Fruit fly (Drosophila melanogaster): Measurements from ENCODE around the gene CG46412.

The CG46412 gene

dm6 chr3L:11604227-11604626, 40.4 kb upstream of the CG46412 start:
- no peak for TF ChIP-seq CG6792 (GFP tag; optimal IDR thresholded peaks at IDR 0.05)
- TF ChIP-seq vri (GFP tag; optimal IDR thresholded peaks at IDR 0.05) = no peak
- TF ChIP-seq eg (GFP tag; IDR thresholded peaks at IDR 0.05) = no peak
- no peak for TF ChIP-seq CG8632 (GFP tag; optimal IDR thresholded peaks at IDR 0.05)
- no peak for TF ChIP-seq CG6163 (GFP tag; IDR thresholded peaks at IDR 0.05)
- no peak for TF ChIP-seq salr (GFP tag; optimal IDR thresholded peaks at IDR 0.05)
- TF ChIP-seq pdm3 (GFP tag; optimal IDR thresholded peaks at IDR 0.05) = no peak
- TF ChIP-seq CG32006 (GFP tag; optimal IDR thresholded peaks at IDR 0.05) = no peak
- TF ChIP-seq Hr38 (GFP tag; optimal IDR thresholded peaks at IDR 0.05) = no peak
- TF ChIP-seq CG11902 (GFP tag; optimal IDR thresholded peaks at IDR 0.05) = no peak
- no peak for TF ChIP-seq CG15336 (GFP tag; IDR thresholded peaks at IDR 0.05)
- no peak for TF ChIP-seq CG1621 (tag; optimal IDR thresholded peaks at IDR 0.05)
- TF ChIP-seq Hr4 (GFP tag; optimal IDR thresholded peaks at IDR 0.05) = no peak
- no peak for TF ChIP-seq CG3032 (tag; optimal IDR thresholded peaks at IDR 0.05)
- no peak for TF ChIP-seq dac (GFP tag; optimal IDR thresholded peaks at IDR 0.05)

DNA sequence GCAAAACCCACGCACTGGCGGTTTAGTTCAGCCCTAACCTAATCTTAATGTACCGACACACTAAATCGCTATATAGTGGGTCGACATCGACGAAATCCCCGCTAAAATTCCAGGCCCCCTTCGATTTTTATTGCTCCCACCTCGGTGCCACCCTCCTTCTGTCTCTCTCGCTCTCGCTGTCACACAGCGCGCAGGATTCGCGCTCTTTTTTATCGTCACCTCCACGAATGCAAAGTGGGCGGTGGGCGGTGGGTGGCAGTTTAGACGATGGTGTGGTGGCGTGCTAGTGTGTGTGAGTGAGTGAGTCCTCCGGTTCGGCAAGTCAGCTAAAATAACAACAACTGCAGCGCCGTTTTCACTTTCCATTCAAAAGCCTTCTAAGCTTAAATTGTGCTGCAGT, 38.2 kb upstream of the CG46412 start:
- TF ChIP-seq CG4318 (GFP tag; optimal IDR thresholded peaks at IDR 0.05) = no peak
- TF ChIP-seq CG7368 (GFP tag; optimal IDR thresholded peaks at IDR 0.05) = peak; percentile 72

dm6 chr3L:11601133-11601532, 37.3 kb upstream of the CG46412 start:
- TF ChIP-seq pdm3 (GFP tag; optimal IDR thresholded peaks at IDR 0.05) (no peak), CG6163 (GFP tag; IDR thresholded peaks at IDR 0.05) (0 out of 3 replicates have a peak, but pooled peaks have one; percentile 27), ss (GFP tag; optimal IDR thresholded peaks at IDR 0.05) (no peak), net (GFP tag; optimal IDR thresholded peaks at IDR 0.05) (no peak), Ets21C (GFP tag; optimal IDR thresholded peaks at IDR 0.05) (no peak), Eip93F (GFP tag; optimal IDR thresholded peaks at IDR 0.05) (no peak), Eip75B (GFP tag; optimal IDR thresholded peaks at IDR 0.05) (no peak), CG7368 (GFP tag; optimal IDR thresholded peaks at IDR 0.05) (peak; percentile 50), Eip78C (GFP tag) (no peak), Sox15 (GFP tag; optimal IDR thresholded peaks at IDR 0.05) (no peak), CG31627 (GFP tag; optimal IDR thresholded peaks at IDR 0.05) (no peak), fd59A (GFP tag; optimal IDR thresholded peaks at IDR 0.05) (no peak), CG11294 (GFP tag; IDR thresholded peaks at IDR 0.05) (no peak), eg (GFP tag; IDR thresholded peaks at IDR 0.05) (0 out of 3 replicates have a peak, but pooled peaks have one; percentile 28), CG16779 (tag; optimal IDR thresholded peaks at IDR 0.05) (no peak)

dm6 chr3L:11599965-11600420, 36.1 kb upstream of the CG46412 start, which contains the start of the genes CG14137 and CG46394:
CG14137 (minus strand) TSS chr3L:11600065.
CG46394 (plus strand) TSS chr3L:11600370.
- no peak for TF ChIP-seq achi (GFP tag; optimal IDR thresholded peaks at IDR 0.05)
- no peak for TF ChIP-seq Ets96B (tag; optimal IDR thresholded peaks at IDR 0.05)
- no peak for TF ChIP-seq Met (GFP tag; optimal IDR thresholded peaks at IDR 0.05)
- no peak for TF ChIP-seq Hr39 (GFP tag; optimal IDR thresholded peaks at IDR 0.05)
- TF ChIP-seq CG1621 (tag; optimal IDR thresholded peaks at IDR 0.05) = no peak
- no peak for TF ChIP-seq esn (GFP tag; optimal IDR thresholded peaks at IDR 0.05)
- no peak for TF ChIP-seq dsx (GFP tag; optimal IDR thresholded peaks at IDR 0.05; ENCODE audit: poor library complexity, severe bottlenecking)

DNA sequence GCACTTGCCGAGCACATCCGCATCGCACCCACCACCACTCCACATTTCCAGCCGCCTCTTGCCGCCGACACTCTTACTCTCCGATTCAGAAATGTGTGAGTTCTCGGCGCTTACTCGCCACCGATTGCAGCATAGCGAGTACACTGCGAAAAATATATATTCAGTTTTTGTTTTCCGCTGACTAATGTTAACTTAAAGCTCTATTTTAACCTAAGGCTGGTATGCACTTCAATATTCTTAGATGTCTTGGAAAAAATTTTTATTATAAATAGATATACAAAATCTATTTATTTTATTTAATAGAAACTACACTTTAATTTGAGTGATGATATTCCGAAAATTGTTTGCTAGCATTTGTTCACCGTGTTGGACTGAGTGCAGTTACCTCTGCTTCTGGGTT, 35.4 kb upstream of the CG46412 start:
- TF ChIP-seq ss (GFP tag; optimal IDR thresholded peaks at IDR 0.05) (peak in 1 of 2 experiments; percentile 42), acj6 (GFP tag; optimal IDR thresholded peaks at IDR 0.05) (peak; percentile 40), salr (GFP tag; optimal IDR thresholded peaks at IDR 0.05) (no peak), CG6276 (GFP tag; optimal IDR thresholded peaks at IDR 0.05) (no peak), CG11762 (GFP tag; optimal IDR thresholded peaks at IDR 0.05; ENCODE audit: insufficient read depth) (no peak), Eip75B (GFP tag; optimal IDR thresholded peaks at IDR 0.05) (no peak), CG34406 (GFP tag; optimal IDR thresholded peaks at IDR 0.05) (peak; percentile 45), CG8632 (GFP tag; optimal IDR thresholded peaks at IDR 0.05) (peak; percentile 11), OdsH (GFP tag; optimal IDR thresholded peaks at IDR 0.05) (peak; percentile 33), CG16779 (tag; optimal IDR thresholded peaks at IDR 0.05) (no peak), CG11294 (GFP tag; IDR thresholded peaks at IDR 0.05) (0 out of 2 replicates have a peak, but pooled peaks have one; percentile 7), vri (GFP tag; optimal IDR thresholded peaks at IDR 0.05) (no peak), CG4318 (GFP tag; optimal IDR thresholded peaks at IDR 0.05) (peak; percentile 1), CG32006 (GFP tag; optimal IDR thresholded peaks at IDR 0.05) (peak; percentile 54), esn (GFP tag; optimal IDR thresholded peaks at IDR 0.05) (peak; percentile 6), achi (GFP tag; optimal IDR thresholded peaks at IDR 0.05) (peak; percentile 44), Smox (GFP tag; optimal IDR thresholded peaks at IDR 0.05) (no peak), CG3032 (tag; optimal IDR thresholded peaks at IDR 0.05) (peak; percentile 59), CG6792 (GFP tag; optimal IDR thresholded peaks at IDR 0.05) (peak; percentile 12), CG7368 (GFP tag; optimal IDR thresholded peaks at IDR 0.05) (peak; percentile 63), spab (GFP tag; optimal IDR thresholded peaks at IDR 0.05) (peak; percentile 11), CG10631 (GFP tag; optimal IDR thresholded peaks at IDR 0.05) (peak; percentile 37)
